Fruit fly (Drosophila melanogaster) whole organism, prepupa: ENCODE results near the gene CG15914.

Experiments
- CG11294 ChIP-seq: fragments of 200-800 bp; sonication (Bioruptor generic); IDR thresholded peaks from 2 replicates; pipeline ENCODE4 v1.3.6; 2022; ENCODE audit warnings: missing biosample characterization, missing genetic modification characterization
- CG9139 ChIP-seq: fragments of 200-800 bp; sonication (Bioruptor generic); optimal IDR thresholded peaks from 3 replicates; lab custom pipeline; 2017; ENCODE audit warnings: missing biosample characterization, mild to moderate bottlenecking, missing genetic modification characterization
- dac ChIP-seq: fragments of 200-800 bp; sonication (Bioruptor generic); optimal IDR thresholded peaks from 2 replicates; lab custom pipeline; 2017; ENCODE audit warnings: missing biosample characterization, mild to moderate bottlenecking, missing genetic modification characterization

DNA sequence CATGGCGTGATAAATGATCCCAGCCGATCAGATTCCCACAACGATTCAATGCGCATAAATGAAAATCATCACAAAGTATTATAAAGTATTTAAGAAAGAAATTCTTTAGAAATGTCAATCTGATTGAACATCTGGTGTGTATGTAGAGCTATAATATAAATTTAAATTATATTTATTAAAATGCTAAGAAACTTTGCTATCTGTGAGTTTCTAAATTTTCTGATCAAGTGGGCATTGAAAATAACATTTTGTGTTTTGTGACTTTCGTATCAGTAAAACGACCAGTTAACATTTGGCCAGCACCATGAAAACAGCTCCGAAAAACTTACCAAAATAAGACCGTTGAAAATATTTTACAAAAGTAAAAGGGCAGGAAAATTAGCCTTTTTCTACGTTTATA is 15.7 kb upstream of the CG15914 start, which contains the start of gene CG8565:
- no peak for TF ChIP-seq CG11294
- no peak for TF ChIP-seq dac (GFP tag; lab: Kevin White, UChicago)
- TF ChIP-seq CG9139 (GFP tag; lab: Kevin White, UChicago): no peak
